Fruit fly (Drosophila melanogaster) whole organism, larva: ENCODE data around the gene CG42585.

Source experiments
- noc ChIP-seq: fragments of 200-800 bp; sonication (Bioruptor generic); optimal IDR thresholded peaks from 3 replicates; lab custom pipeline; 2019; ENCODE audit warnings: missing biosample characterization, mild to moderate bottlenecking, missing genetic modification characterization, moderate library complexity

The CG42585 gene

DNA sequence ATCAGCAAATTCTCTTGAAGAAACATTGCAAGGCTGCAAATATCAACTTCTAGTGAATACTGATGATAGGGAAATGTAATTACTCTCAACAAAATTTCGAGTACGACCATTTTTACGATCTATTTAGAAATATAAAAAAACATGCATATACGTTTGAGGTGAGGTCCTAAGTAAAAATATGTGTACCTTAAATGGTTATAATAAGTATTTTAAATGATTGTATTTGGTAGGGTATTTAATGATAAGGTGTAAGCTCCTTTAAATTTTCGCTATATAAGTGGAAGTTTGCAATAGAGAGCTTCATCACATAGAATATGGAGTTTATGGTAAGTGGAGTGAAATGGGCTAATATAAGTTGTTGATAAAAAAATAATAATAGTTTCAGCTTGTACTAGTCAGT lies 4.4 kb downstream of the CG42585 start, which contains the start of gene CG42681:
Gene CG42681 (plus strand): TSS at position 301 of the 400 bp plus-strand sequence.
- TF ChIP-seq noc: no peak

DNA sequence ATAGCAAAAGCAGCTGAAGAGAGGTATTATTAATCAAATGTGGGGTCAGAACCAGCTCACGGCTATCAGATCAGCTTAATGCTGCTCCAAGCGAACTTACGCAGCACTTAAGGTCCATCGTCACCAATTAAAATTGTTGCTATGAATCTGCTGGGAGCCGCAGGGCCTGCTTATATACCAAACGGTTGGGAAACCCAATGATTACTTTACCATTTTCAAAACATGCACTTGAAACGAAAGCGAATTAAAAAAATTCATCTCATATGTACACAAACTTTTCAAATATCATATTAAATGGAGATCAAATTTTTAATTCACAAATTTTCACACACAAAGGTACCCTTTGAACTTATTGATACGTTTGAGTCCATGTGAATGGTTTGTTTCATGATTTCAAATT lies 5.4 kb downstream of the CG42585 start, which contains the start of gene CG42587:
Gene CG42587 (minus strand): TSS at position 143 of the 400 bp plus-strand sequence.
- TF ChIP-seq noc: no peak

DNA sequence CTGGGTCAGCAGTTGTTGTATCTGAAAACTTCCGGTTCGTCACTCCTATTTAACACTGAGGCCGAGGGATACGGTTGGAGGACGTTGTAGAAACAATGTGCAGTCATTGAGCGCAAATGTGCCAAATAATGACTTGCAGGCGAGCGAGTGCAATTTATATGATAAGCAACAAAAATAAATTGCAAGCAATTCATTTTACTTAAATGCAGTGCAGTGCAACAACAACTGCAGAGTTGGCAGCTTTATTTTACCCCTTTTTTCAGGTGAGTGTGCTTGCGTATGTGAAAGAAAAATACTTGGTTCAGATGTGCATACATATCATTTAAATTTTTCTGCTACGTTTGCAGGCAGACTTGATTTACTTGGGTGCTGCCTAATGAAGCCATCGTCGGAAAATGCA lies 6.4 kb downstream of the CG42585 start:
- no peak for TF ChIP-seq noc

DNA sequence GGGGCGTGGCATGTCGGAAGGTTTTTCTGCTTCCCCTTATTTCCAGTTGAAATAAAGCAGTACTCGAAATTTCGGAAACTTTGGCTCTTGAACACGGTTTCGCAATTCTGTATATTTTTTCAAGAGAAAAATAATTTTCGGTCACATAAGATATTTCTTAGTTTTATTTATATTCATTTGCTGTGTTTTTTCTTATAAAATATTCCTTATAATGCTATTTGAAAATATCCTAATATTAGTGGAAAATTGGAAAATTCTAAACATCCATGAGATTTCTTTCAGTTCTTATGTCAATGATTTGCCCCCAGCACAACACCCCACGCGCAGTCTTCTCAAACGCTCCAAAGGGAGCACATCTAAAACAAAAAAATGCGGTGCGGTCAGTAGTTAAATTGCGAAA lies 20.8 kb downstream of the CG42585 start, which contains the start of gene CG4691:
Gene CG4691 (plus strand): TSS at position 301 of the 400 bp plus-strand sequence.
- TF ChIP-seq noc: no peak

DNA sequence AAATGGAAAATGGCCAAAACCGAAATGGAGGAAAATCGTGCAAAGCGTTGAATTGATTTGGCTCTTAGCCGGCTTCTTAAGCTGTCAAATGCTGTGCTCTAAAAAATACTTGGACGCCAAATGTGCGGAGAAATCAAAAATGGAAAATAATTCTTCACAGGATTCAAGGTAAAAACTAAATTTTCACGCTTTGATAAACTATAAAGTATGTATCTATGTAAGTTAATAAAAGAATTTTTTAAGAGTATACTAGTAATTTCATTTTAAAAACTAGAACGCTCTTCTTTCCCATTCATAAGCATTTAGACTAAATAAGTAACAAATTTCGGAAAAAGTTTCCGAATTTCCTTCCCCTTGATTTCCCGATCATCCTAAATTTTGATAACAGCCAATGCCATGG lies 22.8 kb downstream of the CG42585 start, which contains the start of gene CSN1a:
Gene CSN1a (plus strand): TSS at position 301 of the 400 bp plus-strand sequence.
- no peak for TF ChIP-seq noc

DNA sequence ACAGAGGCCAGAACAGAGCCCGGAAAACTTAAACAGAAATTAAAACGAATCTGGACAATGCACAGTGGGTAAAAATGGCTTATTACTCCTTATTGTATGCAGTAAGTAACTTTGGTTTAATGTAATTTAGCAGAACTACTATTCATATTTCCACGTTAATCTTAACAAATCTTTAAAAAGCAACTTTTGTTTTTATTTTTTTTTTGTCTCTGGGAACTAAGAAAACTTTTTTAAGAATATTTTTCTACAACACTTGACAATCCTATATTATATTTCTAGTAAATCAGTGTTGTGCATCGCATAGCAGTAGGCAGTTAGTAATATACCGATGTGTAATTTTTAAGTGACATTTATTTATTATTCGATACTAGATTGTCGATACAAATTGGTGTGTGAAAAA lies 25.9 kb downstream of the CG42585 start, which contains the start of gene CG4701:
Gene CG4701 (plus strand): TSS at position 301 of the 400 bp plus-strand sequence.
- TF ChIP-seq noc: no peak

DNA sequence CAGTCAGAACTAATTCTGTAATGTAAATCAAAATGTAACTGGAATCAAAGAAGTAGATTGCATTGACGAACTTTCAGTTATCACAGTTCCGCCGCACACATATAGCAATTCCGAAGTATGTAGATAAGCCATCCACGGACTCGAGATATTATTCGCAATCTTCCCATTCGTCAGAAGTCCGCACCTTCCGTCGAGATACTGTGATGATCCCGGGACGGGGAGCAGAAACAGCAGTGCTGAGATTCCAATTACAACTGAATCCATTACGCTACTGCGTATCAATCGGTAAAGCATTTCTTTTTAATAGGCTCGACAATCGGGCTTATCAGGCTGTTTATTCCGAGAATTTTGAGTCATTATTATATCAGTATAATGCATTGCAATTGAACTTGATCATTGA lies 35.0 kb downstream of the CG42585 start, which contains the start of gene CG4650:
Gene CG4650 (minus strand): TSS at position 269 of the 400 bp plus-strand sequence.
- TF ChIP-seq noc: no peak

DNA sequence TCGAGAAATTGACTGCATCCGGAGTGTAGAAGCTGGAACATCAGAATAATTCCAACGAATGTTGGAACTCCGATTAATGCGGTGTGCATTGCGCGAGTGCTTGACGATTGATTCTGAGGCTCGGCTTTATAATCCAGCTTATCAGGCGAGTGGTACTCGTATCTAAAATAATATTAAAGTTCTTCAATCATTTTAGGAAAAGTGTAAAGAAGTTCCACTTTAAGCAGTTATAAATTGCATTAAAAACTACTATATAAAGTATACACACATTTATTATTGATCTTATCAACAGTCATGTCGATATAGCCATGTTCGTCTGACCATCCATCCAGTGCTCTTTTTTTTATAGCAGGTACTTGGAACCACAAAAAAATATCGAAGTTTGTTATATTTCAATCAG lies 44.8 kb downstream of the CG42585 start, which contains the start of gene CG18636:
Gene CG18636 (minus strand): TSS at position 101 of the 400 bp plus-strand sequence.
- TF ChIP-seq noc: no peak
